Fruit fly (Drosophila melanogaster) whole organism, larva: Measurements from ENCODE around the gene CG6839.

Source experiments
- noc ChIP-seq: fragments of 200-800 bp; sonication (Bioruptor generic); optimal IDR thresholded peaks from 3 replicates; lab custom pipeline; 2019; ENCODE audit warnings: missing biosample characterization, mild to moderate bottlenecking, missing genetic modification characterization, moderate library complexity

The CG6839 gene

DNA sequence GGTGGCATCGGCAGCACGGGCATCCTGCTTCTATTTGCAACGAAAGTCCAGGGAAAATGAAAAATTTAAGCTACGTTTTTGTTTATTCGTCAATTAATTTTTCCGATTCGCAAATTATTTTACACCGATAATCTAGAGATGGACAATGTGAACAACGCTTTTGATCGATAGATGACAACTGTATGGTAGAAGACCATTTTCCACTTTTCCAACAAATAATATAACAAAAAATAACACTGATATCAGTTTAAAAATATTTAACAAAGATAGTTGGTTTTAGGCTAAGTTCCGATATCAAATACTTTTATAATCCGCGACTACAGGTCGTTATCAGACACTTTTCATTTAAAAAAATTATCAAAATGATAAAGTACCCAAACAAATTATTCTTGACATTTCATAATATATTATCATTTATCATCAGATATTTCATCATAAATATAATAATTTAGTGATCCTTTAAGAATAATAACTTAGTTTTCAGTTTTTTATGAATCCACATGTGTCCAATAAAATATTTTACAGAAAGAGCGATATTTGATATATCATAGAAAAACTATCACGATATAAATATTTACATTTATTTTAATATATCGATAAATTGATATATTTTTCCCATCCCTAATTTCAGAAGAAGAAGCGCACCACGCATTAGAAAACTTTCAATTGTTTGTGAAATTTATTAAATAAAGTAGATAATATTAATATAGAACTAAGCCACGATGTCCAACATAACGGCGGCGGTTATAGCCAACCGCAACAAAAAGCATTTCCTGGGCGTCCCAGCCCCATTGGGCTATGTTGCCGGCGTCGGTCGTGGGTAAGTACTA, 12.4 kb upstream of the CG6839 start, which contains the start of the genes CSN1b and Prp6:
Gene CSN1b, minus strand, starts transcription at position 159 of the 830 bp plus-strand sequence.
Gene Prp6, plus strand, starts transcription at position 601 of the 830 bp plus-strand sequence.
- TF ChIP-seq noc = no peak

DNA sequence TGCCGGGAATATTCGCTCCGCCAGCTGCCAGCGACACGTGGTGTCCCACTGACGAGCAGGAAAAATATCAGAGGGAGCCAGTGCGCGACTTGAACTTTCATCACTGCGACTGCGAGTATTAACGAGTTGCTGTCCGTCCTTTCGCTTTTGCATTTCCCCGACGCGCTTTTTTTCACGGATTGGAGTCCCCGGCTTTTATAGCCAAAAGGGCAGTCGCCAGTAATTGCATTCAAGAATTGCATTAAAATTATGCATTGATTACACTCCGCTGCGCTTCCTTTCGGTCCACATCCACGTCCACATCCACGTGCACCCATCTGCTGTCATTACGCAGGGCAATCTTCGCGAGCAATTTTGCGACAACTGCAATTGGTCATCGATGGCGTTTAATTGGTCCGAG, 6.3 kb upstream of the CG6839 start, which contains the start of gene Ir75d:
Gene Ir75d, minus strand, starts transcription at position 101 of the 400 bp plus-strand sequence.
- TF ChIP-seq noc = no peak

dm6 chr3L:18914100-18914683, 3.2 kb upstream of the CG6839 start, which contains the start of gene COX6AL2:
Gene COX6AL2 (minus strand): TSS chr3L:18914150.
- no peak for TF ChIP-seq noc

DNA sequence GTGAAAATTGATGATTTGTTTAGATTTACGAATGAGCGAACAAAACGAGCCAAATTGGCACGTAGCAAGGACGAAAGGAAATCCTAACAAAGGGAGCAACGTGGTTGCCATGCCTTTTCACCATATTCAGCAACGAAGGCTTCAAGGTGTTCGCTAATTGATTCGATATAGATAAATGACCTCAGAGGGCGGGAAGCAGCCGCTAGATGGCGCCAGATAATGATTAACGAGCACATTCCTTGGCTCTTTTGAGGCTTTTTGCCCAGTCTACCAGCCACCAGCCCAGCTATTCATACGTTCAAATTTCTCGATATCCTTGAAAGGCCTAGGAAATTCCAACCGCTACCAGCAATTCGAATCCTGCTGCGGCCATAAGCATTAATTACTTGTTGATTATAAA, 915 bp upstream of the CG6839 start:
- no peak for TF ChIP-seq noc

dm6 chr3L:18920219-18920618, 2.8 kb downstream of the CG6839 start, which contains the start of gene CG18223:
Gene CG18223 (minus strand): TSS chr3L:18920319.
- no peak for TF ChIP-seq noc

DNA sequence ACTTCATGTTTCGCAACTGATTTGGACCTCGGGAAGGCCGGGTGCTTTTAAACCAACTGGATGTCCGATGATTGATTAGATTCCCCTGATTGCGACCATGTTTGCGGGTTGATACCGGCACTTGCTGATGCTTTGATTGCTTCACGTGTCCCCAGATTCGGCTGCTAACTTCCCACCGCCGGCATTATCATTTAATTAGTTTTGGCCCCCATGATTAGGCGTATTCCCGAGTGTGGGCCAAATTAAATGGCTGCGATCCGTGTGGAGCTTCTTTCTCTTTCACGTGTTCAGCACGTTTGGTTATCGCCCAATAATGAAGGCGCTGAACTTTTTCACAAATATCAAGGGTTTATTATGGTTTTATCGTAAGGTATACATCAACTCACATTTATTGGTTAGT, 4.7 kb downstream of the CG6839 start, which contains the start of gene CG3819:
Gene CG3819, minus strand, starts transcription at position 23 of the 400 bp plus-strand sequence.
- TF ChIP-seq noc = no peak

DNA sequence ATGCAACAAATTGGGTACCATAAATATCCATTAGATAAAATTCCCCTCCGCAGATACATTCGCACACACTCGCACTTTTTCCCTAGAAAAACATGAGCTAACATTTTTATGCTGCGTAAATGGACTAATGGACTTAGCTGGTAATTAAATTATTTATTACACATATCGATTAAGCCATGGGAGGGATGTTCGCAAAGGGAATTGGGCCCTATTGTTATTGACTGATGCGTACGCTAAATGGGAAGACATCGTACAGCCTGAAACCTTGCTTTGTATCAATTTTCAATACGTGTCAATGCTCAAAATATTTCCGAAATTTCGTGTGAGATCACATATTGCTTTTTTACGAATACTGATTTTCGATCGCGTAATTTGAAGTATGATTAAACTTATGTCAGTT, 7.4 kb downstream of the CG6839 start, which contains the start of gene CG43049:
Gene CG43049, plus strand, starts transcription at position 301 of the 400 bp plus-strand sequence.
- TF ChIP-seq noc = no peak

- no peak for TF ChIP-seq noc
These were observed 28.6 kb downstream of the CG6839 start, which contains the start of gene CG32204 for dm6 chr3L:18945938-18946337. Gene CG32204 (minus strand): TSS chr3L:18946038.

DNA sequence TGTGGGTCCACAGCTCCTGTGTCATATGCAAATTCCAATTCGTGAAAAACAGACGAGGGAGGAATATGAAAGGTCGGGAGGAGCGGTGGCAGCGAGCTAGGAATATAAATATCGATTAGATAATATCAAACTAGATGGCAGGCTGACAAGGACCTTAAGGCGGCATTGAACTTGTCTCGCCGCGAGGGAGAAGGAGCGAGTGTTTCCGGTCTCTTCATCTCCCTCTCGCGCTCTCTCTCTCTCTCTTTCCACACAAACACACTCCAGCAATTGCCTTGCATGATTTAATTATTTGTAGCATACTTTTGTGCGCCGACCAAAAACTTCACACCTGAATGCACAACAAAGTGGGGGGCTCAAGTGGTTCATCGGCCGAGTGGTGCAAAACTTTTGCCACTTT, 29.6 kb downstream of the CG6839 start:
- TF ChIP-seq noc = no peak

DNA sequence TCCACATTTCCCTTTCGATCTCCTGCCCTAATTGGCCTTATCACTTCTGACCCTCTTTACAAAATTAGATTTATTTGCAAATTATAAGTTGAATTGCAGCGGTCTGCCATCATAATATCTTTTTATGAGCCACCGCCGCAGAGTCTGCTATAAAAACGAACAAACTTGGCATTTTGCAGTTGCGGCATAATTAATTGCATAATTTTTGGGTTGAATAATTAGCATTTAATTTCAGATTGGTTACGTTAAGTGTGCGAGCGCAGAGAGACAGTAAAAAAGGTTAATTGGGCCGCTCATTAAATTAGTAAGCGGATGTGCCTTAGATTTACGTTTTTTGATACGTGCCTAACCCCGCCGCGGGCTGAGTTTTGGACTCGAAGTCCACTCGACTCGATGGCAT, 31.8 kb downstream of the CG6839 start:
- no peak for TF ChIP-seq noc

- TF ChIP-seq noc = no peak
These were observed 33.0 kb downstream of the CG6839 start, which contains the start of gene CG6836 for dm6 chr3L:18950359-18950758. Gene CG6836 (plus strand): TSS chr3L:18950629.

DNA sequence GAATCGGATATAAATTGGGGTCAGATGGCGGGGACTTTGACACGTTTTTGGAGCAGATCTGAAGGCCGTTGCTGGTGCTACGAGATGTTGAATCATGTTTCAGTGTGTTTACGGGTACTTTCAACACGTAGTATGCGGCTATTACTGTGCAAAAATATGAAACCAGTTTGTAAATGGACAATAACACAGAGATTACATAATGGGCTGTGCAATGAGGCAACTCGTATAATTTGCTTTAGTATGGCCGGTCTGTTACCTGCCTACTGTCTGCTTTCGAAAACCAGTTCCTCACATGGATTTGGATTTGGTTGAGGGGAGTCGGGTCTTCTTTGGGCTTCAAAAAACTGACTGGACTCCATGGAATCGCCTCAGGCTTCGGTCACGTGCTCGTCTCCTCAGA, 35.0 kb downstream of the CG6839 start:
- no peak for TF ChIP-seq noc

- no peak for TF ChIP-seq noc
These were observed 39.7 kb downstream of the CG6839 start for dm6 chr3L:18957032-18957431.

DNA sequence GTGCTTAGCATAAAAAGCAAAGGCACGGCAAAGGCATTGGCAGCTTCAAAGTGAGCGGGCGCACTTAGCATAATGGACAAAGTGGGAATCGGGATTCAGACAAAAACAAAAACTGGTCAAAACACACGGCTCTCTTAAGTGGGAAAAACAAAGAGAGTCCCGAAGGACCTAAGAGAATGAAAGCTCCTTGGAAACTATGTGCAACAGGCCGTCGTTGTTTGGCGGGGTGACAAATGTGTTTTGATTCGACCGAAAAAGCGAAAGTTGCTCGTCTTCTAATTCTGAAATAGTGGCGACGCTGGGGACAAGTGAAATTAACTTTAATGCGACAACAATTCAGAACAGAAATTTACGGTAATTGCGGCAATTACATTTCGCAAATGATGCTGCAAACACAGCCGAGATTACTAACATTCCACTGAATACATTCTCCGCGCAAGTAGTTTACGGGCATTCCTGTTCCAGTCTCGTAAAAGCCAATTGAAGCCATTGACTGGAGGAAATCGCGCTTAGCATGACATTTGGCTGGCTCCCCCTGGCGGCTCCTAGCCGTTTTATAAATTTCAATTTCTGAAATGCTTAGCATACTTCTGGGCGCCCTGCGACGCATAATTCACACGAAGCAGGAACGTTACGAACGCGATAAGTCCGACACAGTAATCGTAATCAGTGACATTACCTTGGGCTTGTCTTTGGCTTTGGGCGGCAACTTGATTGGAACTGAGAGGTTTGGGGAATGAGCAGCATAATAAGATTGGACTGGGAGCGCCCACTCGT, 51.0 kb downstream of the CG6839 start:
- TF ChIP-seq noc = no peak
